Fruit fly (Drosophila melanogaster): ENCODE results near the gene CG4045.
A peak's percentile ranks its signal among the peaks of the same experiment; 100 is the strongest.

CG4045 gene

DNA sequence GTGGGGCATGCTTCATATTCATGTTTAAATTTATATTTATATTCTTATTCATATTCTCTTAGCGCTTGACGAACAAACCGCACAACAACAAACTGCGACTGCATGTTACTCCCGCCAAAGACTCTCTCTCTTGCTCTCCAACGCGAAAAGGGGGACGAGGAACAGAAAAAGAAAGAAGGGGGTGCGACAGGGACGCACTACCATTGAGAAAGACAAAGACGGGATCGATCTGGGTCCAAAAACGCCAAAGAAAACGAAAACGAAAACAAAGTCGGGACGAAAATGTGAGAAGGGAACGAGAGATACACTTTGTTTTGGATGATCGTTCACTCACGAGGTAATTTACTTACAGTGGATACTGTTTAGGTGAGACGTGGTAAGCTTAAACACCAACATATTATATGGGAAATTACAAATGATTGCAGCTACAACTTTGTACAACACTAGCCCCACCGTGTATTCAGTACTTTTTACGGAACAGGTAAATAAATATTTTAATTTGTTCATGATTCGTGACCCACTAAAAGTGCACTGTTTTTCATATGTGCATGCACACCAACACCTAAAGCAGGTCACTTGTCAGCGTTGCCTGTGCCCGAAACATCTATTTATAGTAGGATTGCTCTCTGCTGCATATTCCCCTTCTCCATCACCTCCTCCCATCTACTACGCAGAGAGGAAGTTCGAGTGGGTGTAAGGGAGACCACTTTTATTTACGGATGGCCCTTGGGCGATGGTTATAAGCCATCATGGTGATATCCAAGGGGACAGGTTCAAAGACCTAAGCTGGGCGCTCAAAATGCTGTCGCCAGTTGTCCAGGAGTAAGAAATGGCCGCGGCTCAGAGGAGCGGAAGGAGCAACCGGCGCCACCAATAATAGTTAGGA lies 46.3 kb upstream of the CG4045 start (continued):
- TF ChIP-seq CG3919 (GFP tag; optimal IDR thresholded peaks at IDR 0.05) (peak; percentile 74), Ets21C (GFP tag; optimal IDR thresholded peaks at IDR 0.05) (peak; percentile 59), fkh (GFP tag; optimal IDR thresholded peaks at IDR 0.05) (no peak), svp (GFP tag) (peak; percentile 94), pdm3 (GFP tag; optimal IDR thresholded peaks at IDR 0.05) (peak; percentile 75), CG8119 (GFP tag; IDR thresholded peaks at IDR 0.05) (peak; percentile 72), CG6163 (GFP tag; IDR thresholded peaks at IDR 0.05) (peak; percentile 69; the same call in 2 of the 3 replicates), CG10669 (GFP tag; optimal IDR thresholded peaks at IDR 0.05) (peak; percentile 65), CG6792 (GFP tag; optimal IDR thresholded peaks at IDR 0.05) (peak; percentile 73), CG9139 (GFP tag; optimal IDR thresholded peaks at IDR 0.05) (peak; percentile 22), Eip93F (GFP tag; optimal IDR thresholded peaks at IDR 0.05) (peak; percentile 57), CG7368 (GFP tag; optimal IDR thresholded peaks at IDR 0.05) (peak; percentile 68), CG6808 (GFP tag; optimal IDR thresholded peaks at IDR 0.05) (peak; percentile 74), CG31627 (GFP tag; optimal IDR thresholded peaks at IDR 0.05) (peak; percentile 68), esn (GFP tag; optimal IDR thresholded peaks at IDR 0.05) (peak; percentile 72), OdsH (GFP tag; optimal IDR thresholded peaks at IDR 0.05) (peak; percentile 80), dsx (GFP tag; optimal IDR thresholded peaks at IDR 0.05; ENCODE audit: poor library complexity, severe bottlenecking) (peak; percentile 66), dac (GFP tag; optimal IDR thresholded peaks at IDR 0.05) (peak; percentile 33), Sox15 (GFP tag; optimal IDR thresholded peaks at IDR 0.05) (peak; percentile 56), acj6 (GFP tag; optimal IDR thresholded peaks at IDR 0.05) (peak; percentile 73), CG15336 (GFP tag; IDR thresholded peaks at IDR 0.05) (peak; percentile 70), Met (GFP tag; optimal IDR thresholded peaks at IDR 0.05) (peak; percentile 78), eg (GFP tag; IDR thresholded peaks at IDR 0.05) (peak; percentile 60; the same call in 2 of the 3 replicates), spab (GFP tag; optimal IDR thresholded peaks at IDR 0.05) (peak; percentile 55), CG32006 (GFP tag; optimal IDR thresholded peaks at IDR 0.05) (peak; percentile 68), Lpt (GFP tag; optimal IDR thresholded peaks at IDR 0.05) (peak; percentile 34)

DNA sequence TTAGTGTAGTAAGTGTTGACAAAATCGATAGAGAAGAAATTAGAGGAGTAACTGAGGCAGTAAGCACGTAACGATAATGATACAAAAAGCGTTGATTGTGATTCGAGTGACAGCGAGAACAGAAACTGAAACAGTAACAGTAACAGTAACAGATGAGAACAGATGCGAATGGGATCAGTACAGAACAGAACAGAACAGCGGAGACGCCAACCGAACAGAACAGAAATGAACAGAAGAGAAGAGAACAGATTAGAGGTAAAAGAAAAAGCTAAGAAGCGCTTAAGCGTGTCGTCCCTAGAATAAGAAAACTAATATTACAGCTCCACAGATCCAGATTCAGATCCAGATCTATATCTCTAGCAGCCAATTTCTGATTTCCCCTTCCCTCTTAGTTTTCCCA lies 37.0 kb upstream of the CG4045 start:
- TF ChIP-seq Smox (GFP tag; optimal IDR thresholded peaks at IDR 0.05), result no peak
- no peak for TF ChIP-seq CG16779 (tag; optimal IDR thresholded peaks at IDR 0.05)
- no peak for TF ChIP-seq ss (GFP tag; optimal IDR thresholded peaks at IDR 0.05)
- TF ChIP-seq Ets96B (tag; optimal IDR thresholded peaks at IDR 0.05), result no peak

DNA sequence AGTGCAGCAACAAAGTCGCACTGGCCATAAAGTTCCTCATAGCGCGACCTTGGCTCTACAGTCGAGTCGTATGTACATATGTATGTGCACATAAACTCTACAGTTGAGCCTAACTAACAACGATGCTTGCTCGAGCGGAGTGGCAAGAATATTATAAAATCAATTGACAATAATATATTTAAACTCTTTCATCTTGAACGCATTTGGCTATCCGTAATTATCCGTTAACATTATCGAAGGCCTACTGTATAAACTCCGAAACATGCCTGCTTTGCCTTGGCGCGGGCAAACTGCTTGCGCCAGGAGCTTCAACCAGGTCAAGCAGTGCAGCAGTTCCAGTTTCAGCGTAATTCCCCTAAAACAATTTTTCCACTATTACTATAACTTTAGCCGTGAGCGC lies 32.9 kb upstream of the CG4045 start:
- TF ChIP-seq CG11762 (GFP tag; optimal IDR thresholded peaks at IDR 0.05; ENCODE audit: insufficient read depth) (no peak), CG16779 (tag; optimal IDR thresholded peaks at IDR 0.05) (no peak), CG8319 (GFP tag; optimal IDR thresholded peaks at IDR 0.05) (no peak), vri (GFP tag; optimal IDR thresholded peaks at IDR 0.05) (no peak), dsx (GFP tag; optimal IDR thresholded peaks at IDR 0.05; ENCODE audit: poor library complexity, severe bottlenecking) (no peak), ss (GFP tag; optimal IDR thresholded peaks at IDR 0.05) (no peak), CG6792 (GFP tag; optimal IDR thresholded peaks at IDR 0.05) (no peak), CG32006 (GFP tag; optimal IDR thresholded peaks at IDR 0.05) (no peak), CG11294 (GFP tag; IDR thresholded peaks at IDR 0.05) (peak; percentile 74), CG1621 (tag; optimal IDR thresholded peaks at IDR 0.05) (no peak), CG6163 (GFP tag; IDR thresholded peaks at IDR 0.05) (peak; percentile 75), CG15336 (GFP tag; IDR thresholded peaks at IDR 0.05) (peak; percentile 71), fd85E (GFP tag; optimal IDR thresholded peaks at IDR 0.05) (no peak), Smox (GFP tag; optimal IDR thresholded peaks at IDR 0.05) (no peak), CG10631 (GFP tag; optimal IDR thresholded peaks at IDR 0.05) (no peak), acj6 (GFP tag; optimal IDR thresholded peaks at IDR 0.05) (peak; percentile 14), topi (GFP tag; optimal IDR thresholded peaks at IDR 0.05) (peak; percentile 9), Hr4 (GFP tag; optimal IDR thresholded peaks at IDR 0.05) (no peak), Gug (GFP tag; IDR thresholded peaks at IDR 0.05) (peak; percentile 45), Eip78C (GFP tag) (peak; percentile 47), Sox102F (GFP tag; optimal IDR thresholded peaks at IDR 0.05) (no peak), eg (GFP tag; IDR thresholded peaks at IDR 0.05) (peak; percentile 64; the same call in 2 of the 3 replicates), net (GFP tag; optimal IDR thresholded peaks at IDR 0.05) (no peak), spab (GFP tag; optimal IDR thresholded peaks at IDR 0.05) (no peak), Hr38 (GFP tag; optimal IDR thresholded peaks at IDR 0.05) (no peak), CG10669 (GFP tag; optimal IDR thresholded peaks at IDR 0.05) (no peak), cyc (GFP tag; optimal IDR thresholded peaks at IDR 0.05) (peak; percentile 9), svp (GFP tag) (peak; percentile 30), pdm3 (GFP tag; optimal IDR thresholded peaks at IDR 0.05) (no peak)

All from whole organism, prepupa.